Worm (Caenorhabditis elegans) whole organism, L2 larva: ENCODE measurements around the gene K08D10.11.
"Not testable (repeated sequence)": the region's sequence is repeated elsewhere in the genome, so short reads cannot be mapped to it uniquely, and the experiment has no call there.

ENCODE experiments used
- C34F6.9 ChIP-seq: fragments of 150-350 bp; optimal IDR thresholded peaks from 2 replicates; lab custom pipeline; 2014; ENCODE audit warnings: missing biosample characterization, missing genetic modification characterization
- F13H6.1 ChIP-seq: sonication (generic microtip); optimal IDR thresholded peaks from 2 replicates; lab custom pipeline; 2016; ENCODE audit warnings: missing genetic modification characterization, missing compliant biosample characterization
- R02D3.7 ChIP-seq: fragments of 150-350 bp; optimal IDR thresholded peaks from 2 replicates; lab custom pipeline; 2014; ENCODE audit warnings: missing biosample characterization, missing genetic modification characterization
- Y55F3AM.14 ChIP-seq: fragments of 200-800 bp; sonication (Bioruptor generic); optimal IDR thresholded peaks from 2 replicates; lab custom pipeline; 2018; ENCODE audit warnings: mild to moderate bottlenecking, missing genetic modification characterization, missing compliant biosample characterization
- ZK546.5 ChIP-seq: sonication (generic microtip); optimal IDR thresholded peaks from 2 replicates; lab custom pipeline; 2017; ENCODE audit warnings: missing biosample characterization, missing genetic modification characterization
- alr-1 ChIP-seq: fragments of 150-350 bp; optimal IDR thresholded peaks from 2 replicates; lab custom pipeline; 2014; ENCODE audit warnings: missing biosample characterization, missing genetic modification characterization
- ama-1 ChIP-seq: fragments of 150-350 bp; optimal IDR thresholded peaks from 2 replicates; lab custom pipeline; 2018; ENCODE audit warnings: inconsistent platforms
- blmp-1 ChIP-seq: sonication (generic microtip); optimal IDR thresholded peaks from 2 replicates; lab custom pipeline; 2017; ENCODE audit warnings: missing genetic modification characterization, mild to moderate bottlenecking, missing compliant biosample characterization, antibody characterized with exemption, moderate library complexity; ENCODE audit not compliant: insufficient read depth
- ceh-16 ChIP-seq: fragments of 150-350 bp; optimal IDR thresholded peaks from 2 replicates; lab custom pipeline; 2014; ENCODE audit warnings: missing biosample characterization, missing genetic modification characterization
- ceh-82 ChIP-seq: fragments of 150-350 bp; optimal IDR thresholded peaks from 2 replicates; lab custom pipeline; 2014; ENCODE audit warnings: missing biosample characterization, missing genetic modification characterization
- egl-27 ChIP-seq: sonication (generic microtip); optimal IDR thresholded peaks from 3 replicates; lab custom pipeline; 2017; ENCODE audit warnings: missing biosample characterization, missing genetic modification reagents, missing genetic modification characterization
- fos-1 ChIP-seq: fragments of 150-350 bp; optimal IDR thresholded peaks from 2 replicates; lab custom pipeline; 2014; ENCODE audit warnings: missing biosample characterization, missing genetic modification characterization
- lin-11 ChIP-seq: fragments of 150-350 bp; sonication (generic microtip); optimal IDR thresholded peaks from 2 replicates; lab custom pipeline; 2014; ENCODE audit warnings: missing biosample characterization, missing genetic modification characterization, inconsistent platforms, mixed read lengths
- lin-39 ChIP-seq: fragments of 150-350 bp; optimal IDR thresholded peaks from 2 replicates; lab custom pipeline; 2014; ENCODE audit warnings: missing biosample characterization, missing genetic modification reagents, missing genetic modification characterization
- mab-5 ChIP-seq: fragments of 150-350 bp; optimal IDR thresholded peaks from 2 replicates; lab custom pipeline; 2014; ENCODE audit warnings: missing biosample characterization, missing genetic modification characterization
- mbf-1 ChIP-seq: sonication (generic microtip); optimal IDR thresholded peaks from 2 replicates; lab custom pipeline; 2017; ENCODE audit warnings: missing biosample characterization, missing genetic modification characterization
- mdl-1 ChIP-seq, 2 experiments: fragments of 150-350 bp in 1 of 2; sonication (generic microtip) in 1 of 2; optimal IDR thresholded peaks; 2 replicates each; lab custom pipeline; 2017; ENCODE audit warnings: missing biosample characterization in 2 of 2, missing genetic modification characterization in 2 of 2
- nhr-11 ChIP-seq: fragments of 150-350 bp; optimal IDR thresholded peaks from 2 replicates; lab custom pipeline; 2014; ENCODE audit warnings: missing biosample characterization, missing genetic modification characterization
- nhr-129 ChIP-seq: fragments of 150-350 bp; optimal IDR thresholded peaks from 2 replicates; lab custom pipeline; 2014; ENCODE audit warnings: missing biosample characterization, missing genetic modification characterization
- nhr-23 ChIP-seq: fragments of 150-350 bp; optimal IDR thresholded peaks from 2 replicates; lab custom pipeline; 2014; ENCODE audit warnings: missing biosample characterization, missing genetic modification reagents, missing genetic modification characterization
- nhr-237 ChIP-seq: fragments of 150-350 bp; optimal IDR thresholded peaks from 2 replicates; lab custom pipeline; 2014; ENCODE audit warnings: missing biosample characterization, missing genetic modification characterization
- nhr-25 ChIP-seq: fragments of 150-350 bp; sonication (generic microtip); optimal IDR thresholded peaks from 3 replicates; lab custom pipeline; 2014; ENCODE audit warnings: missing biosample characterization, missing genetic modification characterization
- nhr-77 ChIP-seq: fragments of 150-350 bp; optimal IDR thresholded peaks from 2 replicates; lab custom pipeline; 2014; ENCODE audit warnings: missing biosample characterization, missing genetic modification characterization
- sem-4 ChIP-seq: fragments of 150-350 bp; optimal IDR thresholded peaks from 2 replicates; lab custom pipeline; 2014; ENCODE audit warnings: missing biosample characterization, missing genetic modification reagents, missing genetic modification characterization
- unc-62 ChIP-seq: fragments of 150-350 bp; optimal IDR thresholded peaks from 2 replicates; lab custom pipeline; 2014; ENCODE audit warnings: missing biosample characterization, missing genetic modification reagents, missing genetic modification characterization
- ztf-1 ChIP-seq: fragments of 200-800 bp; sonication (Bioruptor generic); conservative IDR thresholded peaks from 2 replicates; pipeline ENCODE4 v1.3.6; 2022; ENCODE audit warnings: missing genetic modification characterization, missing compliant biosample characterization

Gene K08D10.11

DNA sequence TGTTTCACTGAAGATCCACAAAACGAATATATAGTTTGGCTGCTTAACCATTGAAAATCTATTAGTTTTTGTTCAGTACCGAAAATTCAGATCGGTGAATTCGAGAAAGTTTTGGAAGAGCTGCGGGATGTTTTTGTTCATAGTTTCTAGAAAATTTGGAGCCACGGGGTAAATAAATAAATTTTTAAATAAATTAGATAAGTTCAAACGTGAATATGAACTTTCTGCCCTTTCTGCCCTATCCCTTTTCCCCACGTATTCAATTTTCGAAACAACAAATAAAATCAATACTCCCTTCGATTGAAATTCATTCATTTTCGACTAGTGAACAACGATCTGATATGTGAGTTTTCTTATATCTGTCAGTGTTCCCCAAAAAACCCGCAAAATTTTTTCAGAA, 23.9 kb downstream of the K08D10.11 start, which contains the start of gene scrm-5:
Gene scrm-5 (plus strand): TSS at position 301 of the 400 bp plus-strand sequence.
- TF ChIP-seq ZK546.5 (tag; lab: Kevin White, UChicago) (no peak), blmp-1 (no peak), ceh-16 (tag; lab: Kevin White, UChicago) (no peak), nhr-77 (tag; lab: Kevin White, UChicago) (no peak), fos-1 (tag; lab: Kevin White, UChicago) (no peak), ama-1 (lab: Kevin White, UChicago) (no peak), nhr-237 (tag; lab: Kevin White, UChicago) (no peak), mab-5 (tag; lab: Kevin White, UChicago) (no peak), nhr-23 (tag; lab: Kevin White, UChicago) (no peak), ceh-82 (tag; lab: Kevin White, UChicago) (no peak), C34F6.9 (tag; lab: Kevin White, UChicago) (no peak), unc-62 (no peak)
- TF ChIP-seq, all 48 proteins: peak for 0

DNA sequence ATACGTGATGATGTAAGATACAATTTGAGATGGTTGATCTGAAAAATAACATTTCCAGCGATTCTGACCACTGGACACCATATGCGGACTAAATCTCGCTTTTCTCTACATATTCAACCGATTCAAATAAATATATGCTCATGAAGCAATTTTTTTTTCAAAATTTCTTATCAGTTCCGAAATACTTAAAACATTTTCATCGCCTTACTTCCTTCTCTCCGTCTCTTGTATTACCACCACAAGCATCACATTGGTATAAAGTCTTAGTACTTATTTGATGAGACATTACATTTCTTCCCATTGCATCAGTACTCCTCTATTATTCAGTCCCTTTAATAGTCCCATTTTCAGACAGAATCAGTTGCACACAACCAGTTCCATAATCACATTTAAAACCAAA, 31.4 kb downstream of the K08D10.11 start, which contains the start of gene K08D10.14:
Gene K08D10.14 (plus strand): TSS at position 301 of the 400 bp plus-strand sequence.
- TF ChIP-seq C34F6.9 (tag; lab: Kevin White, UChicago) (no peak), fos-1 (tag; lab: Kevin White, UChicago) (peak; percentile 0)

DNA sequence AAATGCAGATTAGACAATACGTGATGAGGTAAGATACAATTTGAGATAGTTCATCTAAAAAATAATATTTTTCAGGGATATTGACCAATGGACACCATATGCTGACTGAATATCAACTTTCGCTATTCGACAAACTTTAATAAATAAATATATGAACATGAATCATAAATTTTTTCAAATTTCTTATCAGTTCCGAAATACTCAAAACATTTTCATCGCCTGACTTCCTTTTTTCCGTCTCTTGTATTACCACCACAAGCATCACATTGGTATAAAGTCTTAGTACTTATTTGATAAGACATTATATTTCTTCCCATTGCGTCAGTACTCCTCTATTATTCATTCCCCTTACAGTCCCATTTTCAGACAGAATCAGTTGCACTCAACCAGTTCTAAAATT, 33.9 kb downstream of the K08D10.11 start, which contains the start of the genes K08D10.10 and R07C12.1:
Gene K08D10.10 (plus strand): TSS at position 93 of the 400 bp plus-strand sequence.
Gene R07C12.1 (plus strand): TSS at position 314 of the 400 bp plus-strand sequence.
- TF ChIP-seq fos-1 (tag; lab: Kevin White, UChicago) (peak; percentile 69), R02D3.7 (tag; lab: Kevin White, UChicago) (no peak)
- TF ChIP-seq, all 48 proteins: peak for 1

DNA sequence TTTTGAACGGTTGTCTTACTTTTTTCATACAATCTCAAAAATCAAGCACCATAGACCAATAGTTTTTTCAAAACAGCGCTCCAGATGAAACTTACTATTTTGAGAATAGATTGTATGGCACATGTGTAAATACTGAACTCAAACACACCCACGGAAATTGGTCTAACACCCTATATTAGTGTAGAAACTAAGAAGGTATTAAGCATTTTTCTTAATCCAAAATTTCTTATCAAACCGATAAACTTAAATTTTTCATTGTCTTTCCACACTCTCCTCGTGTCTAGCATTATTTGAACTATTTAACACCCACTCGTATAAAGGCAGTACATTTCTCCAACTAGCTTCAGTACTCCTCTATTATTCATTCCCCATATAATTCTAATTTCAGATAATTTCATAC, 35.9 kb downstream of the K08D10.11 start:
- TF ChIP-seq nhr-237 (tag; lab: Kevin White, UChicago) (no peak), fos-1 (tag; lab: Kevin White, UChicago) (peak; percentile 9)

DNA sequence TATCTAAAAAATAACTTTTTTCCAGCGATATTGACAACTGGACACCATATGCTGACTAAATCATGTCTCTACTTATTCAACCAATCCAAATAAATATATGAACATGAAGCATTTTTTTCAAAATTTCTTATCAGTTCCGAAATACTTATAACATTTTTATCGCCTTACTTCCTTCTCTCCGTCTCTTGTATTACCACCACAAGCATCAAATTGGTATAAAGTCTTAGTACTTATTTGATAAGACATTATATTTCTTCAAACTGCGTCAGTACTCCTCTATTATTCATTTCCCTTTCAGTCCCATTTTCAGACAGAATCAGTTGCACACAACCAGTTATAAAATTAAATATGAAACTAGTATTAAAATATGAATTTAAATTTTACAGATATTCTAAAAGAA, 38.1 kb downstream of the K08D10.11 start:
- TF ChIP-seq lin-39 (no peak), fos-1 (tag; lab: Kevin White, UChicago) (peak; percentile 91), nhr-25 (tag; lab: Kevin White, UChicago) (no peak), nhr-23 (tag; lab: Kevin White, UChicago) (no peak)

DNA sequence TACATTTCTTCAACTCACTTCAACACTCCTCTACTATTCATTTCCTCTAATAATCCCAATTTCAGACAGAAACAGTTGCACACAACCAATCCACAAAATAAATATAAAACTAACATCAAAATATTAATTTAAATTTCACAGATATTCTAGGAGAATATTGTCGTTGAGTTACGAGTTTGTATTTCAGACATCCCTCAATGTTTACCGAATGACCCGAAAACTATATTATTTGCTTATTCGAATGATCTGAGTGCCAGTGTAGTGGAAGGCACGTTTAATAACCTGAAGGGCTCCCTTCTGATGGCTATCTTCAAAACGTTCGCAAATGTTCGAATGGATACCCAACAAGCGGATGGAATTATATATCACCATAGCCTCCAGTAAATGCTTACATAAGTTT, 41.2 kb downstream of the K08D10.11 start, which contains the start of gene R07C12.3:
Gene R07C12.3 (plus strand): TSS at position 301 of the 400 bp plus-strand sequence.
- no peak for TF ChIP-seq lin-11 (tag; lab: Kevin White, UChicago)
- TF ChIP-seq nhr-11 (tag; lab: Kevin White, UChicago): no peak
- no peak for TF ChIP-seq nhr-129 (tag; lab: Kevin White, UChicago)
- TF ChIP-seq fos-1 (tag; lab: Kevin White, UChicago): no peak
- TF ChIP-seq alr-1: no peak
- TF ChIP-seq F13H6.1 (tag; lab: Kevin White, UChicago): no peak
- no peak for TF ChIP-seq nhr-25 (tag; lab: Kevin White, UChicago)
- no peak for TF ChIP-seq mdl-1 (tag; optimal IDR thresholded peaks at IDR 0.05; lab: Kevin White, UChicago)
- no peak for TF ChIP-seq nhr-77 (tag; lab: Kevin White, UChicago)

DNA sequence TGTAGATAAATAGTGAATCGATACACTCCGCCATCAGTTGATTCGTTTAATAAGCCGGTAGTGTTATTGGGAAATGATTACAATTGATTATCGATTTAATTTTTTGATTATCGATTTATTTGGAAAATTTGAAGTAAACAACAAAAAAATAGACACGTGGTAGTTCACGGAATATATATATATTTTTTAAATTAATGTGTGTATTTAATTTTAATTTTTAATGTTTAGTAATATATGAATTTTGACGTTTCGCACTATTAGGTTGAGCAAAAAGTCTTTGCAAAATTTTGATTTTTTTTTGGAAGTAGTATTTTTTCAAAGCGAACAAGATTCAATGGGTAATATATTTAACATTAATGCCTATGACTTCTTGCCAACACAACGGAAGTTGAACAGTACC, 43.0 kb downstream of the K08D10.11 start, which contains the start of gene F49F1.12:
Gene F49F1.12 (minus strand): TSS at position 101 of the 400 bp plus-strand sequence.
- TF ChIP-seq lin-39; nhr-77 (tag; lab: Kevin White, UChicago); egl-27 (tag; lab: Kevin White, UChicago): not testable (repeated sequence)

DNA sequence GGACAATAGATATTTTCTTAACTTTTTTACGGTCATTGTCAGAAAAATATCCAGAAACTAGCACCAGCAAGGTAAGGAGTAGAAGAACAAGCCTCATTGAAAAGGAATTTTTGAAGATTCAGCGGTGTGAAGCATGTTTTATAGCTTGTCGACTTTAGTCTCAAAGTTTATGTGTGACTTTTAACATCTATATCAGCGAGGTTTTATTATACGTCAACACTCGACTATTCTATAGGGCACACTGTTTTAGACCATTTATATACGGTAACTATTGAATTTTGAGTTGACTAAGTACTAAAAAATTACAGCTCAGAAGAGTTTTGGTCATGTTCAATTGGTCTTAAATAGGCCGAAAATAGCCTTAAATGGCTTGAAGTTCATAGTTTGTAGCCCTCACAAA, 44.7 kb downstream of the K08D10.11 start, which contains the start of gene F49F1.11:
Gene F49F1.11 (minus strand): TSS at position 101 of the 400 bp plus-strand sequence.
- TF ChIP-seq nhr-11 (tag; lab: Kevin White, UChicago) (no peak), sem-4 (no peak), Y55F3AM.14 (GFP tag; lab: Kevin White, UChicago) (no peak), mbf-1 (tag; lab: Kevin White, UChicago) (no peak), F13H6.1 (tag; lab: Kevin White, UChicago) (no peak), ztf-1 (GFP tag; lab: Robert Waterston, UW) (no peak)
- TF ChIP-seq, all 48 proteins: peak for 0
